Worm (Caenorhabditis elegans): ENCODE data around the gene sas-6.

Gene sas-6

DNA sequence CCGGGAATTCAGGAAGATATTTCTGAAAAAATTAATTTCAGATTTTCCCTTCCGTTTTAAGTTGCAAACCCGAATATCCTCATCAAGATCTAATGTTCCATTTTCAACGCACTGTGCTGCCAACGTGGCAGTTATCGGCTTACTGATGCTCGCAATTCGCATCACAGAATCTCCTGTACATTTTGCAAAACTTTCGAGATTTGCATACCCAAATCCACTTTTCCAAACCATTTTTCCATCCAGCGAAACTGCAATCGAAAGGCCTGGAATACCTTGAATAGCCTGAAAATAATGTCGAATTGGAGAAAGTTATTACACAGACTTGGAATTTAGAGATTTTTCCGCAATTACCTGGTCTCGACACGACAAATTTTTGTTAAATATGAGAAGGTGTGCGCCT lies 3.8 kb downstream of the sas-6 start:
- TF ChIP-seq ekl-4 (GFP tag; IDR thresholded peaks at IDR 0.05), result peak; percentile 22; the same call in 1 of the 2 replicates
- no peak for TF ChIP-seq ztf-26 (tag; optimal IDR thresholded peaks at IDR 0.05)
- TF ChIP-seq die-1 (tag; optimal IDR thresholded peaks at IDR 0.05), result no peak
- no peak for TF ChIP-seq attf-6 (GFP tag; IDR thresholded peaks at IDR 0.05)
- TF ChIP-seq ceh-79 (tag; optimal IDR thresholded peaks at IDR 0.05), result no peak
- TF ChIP-seq bed-2 (GFP tag; IDR thresholded peaks at IDR 0.05), result no peak
- no peak for TF ChIP-seq B0019.2 (GFP tag; conservative IDR thresholded peaks at IDR 0.05)
- 0 out of 2 replicates have a peak, but pooled peaks have one; percentile 17 for TF ChIP-seq rcor-1 (GFP tag; IDR thresholded peaks at IDR 0.05)
- no peak for TF ChIP-seq tbp1 (GFP tag; optimal IDR thresholded peaks at IDR 0.05)
- TF ChIP-seq athp-1 (tag; optimal IDR thresholded peaks at IDR 0.05), result no peak
- no peak for TF ChIP-seq lin-35 (GFP tag; optimal IDR thresholded peaks at IDR 0.05)
- no peak for TF ChIP-seq lin-26 (GFP tag; IDR thresholded peaks at IDR 0.05)
- no peak for TF ChIP-seq F55B11.4 (tag; optimal IDR thresholded peaks at IDR 0.05; ENCODE audit: borderline replicate concordance, insufficient read depth)
- TF ChIP-seq nfyb-1 (GFP tag; IDR thresholded peaks at IDR 0.05), result no peak
- no peak for TF ChIP-seq ccch-3 (GFP tag; optimal IDR thresholded peaks at IDR 0.05)
- no peak for TF ChIP-seq F23B12.7 (tag; optimal IDR thresholded peaks at IDR 0.05; ENCODE audit: insufficient read depth)
- no peak for TF ChIP-seq C17E4.6 (GFP tag; IDR thresholded peaks at IDR 0.05)
- TF ChIP-seq F22D6.2 (tag; optimal IDR thresholded peaks at IDR 0.05), result no peak
- no peak for TF ChIP-seq snpc-4 (GFP tag; optimal IDR thresholded peaks at IDR 0.05)
- TF ChIP-seq snpc-4 (tag; optimal IDR thresholded peaks at IDR 0.05), result peak in 1 of 4 experiments; percentile 10

DNA sequence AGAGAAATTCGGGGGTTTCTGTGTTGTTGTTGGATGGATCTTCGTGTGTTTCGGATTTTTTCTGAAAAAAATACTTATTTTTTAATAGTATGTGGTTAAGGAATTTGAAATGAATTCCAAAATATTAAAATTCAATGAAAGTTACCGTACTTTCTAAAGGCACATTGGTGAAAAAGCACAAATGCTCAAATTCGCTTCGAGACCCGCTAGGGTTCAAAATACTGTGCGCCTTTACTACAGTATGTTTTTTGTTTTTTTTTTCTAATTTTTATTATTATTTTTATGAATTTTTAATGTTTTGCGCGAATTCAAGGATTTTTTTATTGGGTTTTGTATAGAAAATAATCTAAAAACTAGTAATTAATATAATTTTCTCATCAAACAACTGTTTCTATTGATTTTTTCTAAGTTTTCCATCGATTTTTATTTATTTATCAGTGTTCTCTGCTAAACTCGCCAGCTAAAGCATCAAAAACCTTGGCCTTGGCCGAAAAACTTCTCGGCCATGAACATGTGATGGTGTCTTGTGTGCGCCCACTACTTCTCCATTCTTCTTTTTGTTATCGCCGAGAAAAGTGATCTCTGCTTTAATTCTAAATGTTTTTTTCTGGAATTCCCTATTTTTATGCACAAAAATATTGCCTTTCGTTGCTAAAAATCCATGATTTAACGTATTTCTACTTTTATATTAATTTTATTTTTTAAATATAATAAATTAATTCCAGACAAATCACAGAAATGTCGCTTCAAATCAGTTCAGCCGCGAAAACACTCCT lies 5.1 kb downstream of the sas-6 start, which contains the start of gene iscu-1:
Gene iscu-1 (plus strand): TSS at position 726 of the 776 bp plus-strand sequence.
- TF ChIP-seq F37B4.10 (GFP tag; IDR thresholded peaks at IDR 0.05), result no peak
- no peak for TF ChIP-seq sptf-2 (GFP tag; optimal IDR thresholded peaks at IDR 0.05)
- peak; percentile 58 for TF ChIP-seq snpc-3.4 (tag; optimal IDR thresholded peaks at IDR 0.05)
- TF ChIP-seq cebp-2 (GFP tag; IDR thresholded peaks at IDR 0.05), result no peak
- TF ChIP-seq unc-130 (GFP tag; optimal IDR thresholded peaks at IDR 0.05), result no peak
- peak; percentile 7 for TF ChIP-seq dpl-1 (GFP tag; optimal IDR thresholded peaks at IDR 0.05)
- TF ChIP-seq hsf-1 (GFP tag; IDR thresholded peaks at IDR 0.05), result no peak
- TF ChIP-seq somi-1 (GFP tag; optimal IDR thresholded peaks at IDR 0.05), result no peak
- TF ChIP-seq tbp1 (GFP tag; optimal IDR thresholded peaks at IDR 0.05), result peak; percentile 51
- peak; percentile 92 for TF ChIP-seq madf-6 (GFP tag; IDR thresholded peaks at IDR 0.05)
- no peak for TF ChIP-seq lin-35 (GFP tag; optimal IDR thresholded peaks at IDR 0.05)
- no peak for TF ChIP-seq B0035.1 (tag; optimal IDR thresholded peaks at IDR 0.05)
- peak; percentile 73 for TF ChIP-seq madf-8 (GFP tag; conservative IDR thresholded peaks at IDR 0.05)
- no peak for TF ChIP-seq cebp-1 (GFP tag; IDR thresholded peaks at IDR 0.05)
- TF ChIP-seq cebp-1 (tag; optimal IDR thresholded peaks at IDR 0.05), result peak; percentile 38
- peak; percentile 81 for TF ChIP-seq xnd-1 (tag; optimal IDR thresholded peaks at IDR 0.05)
- no peak for TF ChIP-seq egl-18 (GFP tag; IDR thresholded peaks at IDR 0.05)
- no peak for TF ChIP-seq B0336.3 (GFP tag; IDR thresholded peaks at IDR 0.05)
- no peak for TF ChIP-seq mxl-1 (tag; optimal IDR thresholded peaks at IDR 0.05)
- no peak for TF ChIP-seq ceh-40 (GFP tag; IDR thresholded peaks at IDR 0.05)
- TF ChIP-seq rcor-1 (GFP tag; IDR thresholded peaks at IDR 0.05), result peak; percentile 48; the same call in 1 of the 2 replicates
- TF ChIP-seq bed-1 (GFP tag; IDR thresholded peaks at IDR 0.05), result no peak
- TF ChIP-seq F33H1.4 (GFP tag; IDR thresholded peaks at IDR 0.05), result peak; percentile 93
- TF ChIP-seq ceh-58 (GFP tag; IDR thresholded peaks at IDR 0.05), result no peak
- no peak for TF ChIP-seq madf-3 (GFP tag; IDR thresholded peaks at IDR 0.05)
- TF ChIP-seq F55B11.4 (tag; optimal IDR thresholded peaks at IDR 0.05; ENCODE audit: borderline replicate concordance, insufficient read depth), result no peak
- no peak for TF ChIP-seq K11D2.4 (GFP tag; IDR thresholded peaks at IDR 0.05)
- TF ChIP-seq lsl-1 (GFP tag; optimal IDR thresholded peaks at IDR 0.05), result peak; percentile 91
- TF ChIP-seq lir-1 (GFP tag; conservative IDR thresholded peaks at IDR 0.05), result no peak
- TF ChIP-seq mcd-1 (GFP tag; IDR thresholded peaks at IDR 0.05), result no peak
- TF ChIP-seq K12H6.12 (tag; optimal IDR thresholded peaks at IDR 0.05), result no peak

All from whole organism, young adult.